Fruit fly (Drosophila melanogaster) whole organism, embryonic: Measurements from ENCODE around the gene CG10584.
A peak's percentile ranks its signal among the peaks of the same experiment; 100 is the strongest.

ENCODE experiments used
- CG12236 ChIP-seq: fragments of 200-800 bp; sonication (Bioruptor generic); optimal IDR thresholded peaks from 2 replicates; lab custom pipeline; 2016; ENCODE audit warnings: missing biosample characterization, missing genetic modification characterization
- CG13287 ChIP-seq: fragments of 200-800 bp; sonication (Bioruptor generic); IDR thresholded peaks from 2 replicates; pipeline ENCODE4 v1.3.6; 2022; ENCODE audit warnings: missing biosample characterization, missing genetic modification characterization; ENCODE audit not compliant: partially characterized antibody
- CG14441 ChIP-seq: fragments of 200-800 bp; sonication (Bioruptor generic); IDR thresholded peaks from 2 replicates; pipeline ENCODE4 v1.3.6; 2022; ENCODE audit warnings: missing biosample characterization, missing genetic modification characterization
- CG15073 ChIP-seq: fragments of 200-800 bp; sonication (Bioruptor generic); optimal IDR thresholded peaks from 2 replicates; lab custom pipeline; 2016; ENCODE audit warnings: missing biosample characterization, missing genetic modification characterization
- CG15269 ChIP-seq: fragments of 200-800 bp; sonication (Bioruptor generic); optimal IDR thresholded peaks from 2 replicates; lab custom pipeline; 2018; ENCODE audit warnings: missing biosample characterization, mild to moderate bottlenecking, missing genetic modification characterization, moderate library complexity
- CG15479 ChIP-seq: fragments of 200-800 bp; sonication (Bioruptor generic); optimal IDR thresholded peaks from 3 replicates; lab custom pipeline; 2019; ENCODE audit warnings: missing biosample characterization, mild to moderate bottlenecking, missing genetic modification characterization, moderate library complexity
- CG18619 ChIP-seq: fragments of 200-800 bp; sonication (Bioruptor generic); optimal IDR thresholded peaks from 3 replicates; lab custom pipeline; 2017; ENCODE audit warnings: missing biosample characterization, mild to moderate bottlenecking, missing genetic modification characterization
- CG2116 ChIP-seq: fragments of 200-800 bp; sonication (Bioruptor generic); optimal IDR thresholded peaks from 3 replicates; lab custom pipeline; 2018; ENCODE audit warnings: missing biosample characterization, mild to moderate bottlenecking, missing genetic modification characterization
- CG2889 ChIP-seq: fragments of 200-800 bp; sonication (Bioruptor generic); IDR thresholded peaks from 3 replicates; pipeline ENCODE4 v1.3.6; 2022; ENCODE audit warnings: missing biosample characterization, missing genetic modification characterization
- CG31224 ChIP-seq: fragments of 200-800 bp; sonication (Bioruptor generic); IDR thresholded peaks from 2 replicates; pipeline ENCODE4 v1.3.6; 2022; ENCODE audit warnings: missing biosample characterization, missing genetic modification characterization
- CG33213 ChIP-seq: fragments of 200-800 bp; sonication (Bioruptor generic); optimal IDR thresholded peaks from 3 replicates; lab custom pipeline; 2016; ENCODE audit warnings: missing biosample characterization, missing genetic modification characterization
- CG4617 ChIP-seq: fragments of 200-800 bp; sonication (Bioruptor generic); optimal IDR thresholded peaks from 3 replicates; lab custom pipeline; 2016; ENCODE audit warnings: missing biosample characterization, missing genetic modification characterization, borderline replicate concordance
- CG6791 ChIP-seq: fragments of 200-800 bp; sonication (Bioruptor generic); IDR thresholded peaks from 3 replicates; pipeline ENCODE4 v1.3.6; 2022; ENCODE audit warnings: missing biosample characterization, missing genetic modification characterization; ENCODE audit not compliant: partially characterized antibody
- CG8388 ChIP-seq: fragments of 200-800 bp; sonication (Bioruptor generic); optimal IDR thresholded peaks from 2 replicates; lab custom pipeline; 2019; ENCODE audit warnings: missing biosample characterization, mild to moderate bottlenecking, missing genetic modification characterization, moderate library complexity
- CG9437 ChIP-seq: fragments of 200-800 bp; sonication (Bioruptor generic); optimal IDR thresholded peaks from 2 replicates; lab custom pipeline; 2018; ENCODE audit warnings: missing biosample characterization, mild to moderate bottlenecking, missing genetic modification characterization
- D19B ChIP-seq: fragments of 200-800 bp; sonication (Bioruptor generic); optimal IDR thresholded peaks from 2 replicates; lab custom pipeline; 2017; ENCODE audit warnings: missing biosample characterization, mild to moderate bottlenecking, missing genetic modification characterization
- Ets97D ChIP-seq: fragments of 200-800 bp; sonication (Bioruptor generic); optimal IDR thresholded peaks from 3 replicates; lab custom pipeline; 2016; ENCODE audit warnings: missing biosample characterization, missing genetic modification characterization
- GATAe ChIP-seq: fragments of 200-800 bp; sonication (Bioruptor generic); conservative IDR thresholded peaks from 2 replicates; pipeline ENCODE4 v1.3.6; 2022; ENCODE audit warnings: missing biosample characterization, missing genetic modification characterization
- HLH3B ChIP-seq: fragments of 200-800 bp; sonication (Bioruptor generic); IDR thresholded peaks from 2 replicates; pipeline ENCODE4 v1.3.6; 2022; ENCODE audit warnings: missing biosample characterization, missing genetic modification characterization
- HLH4C ChIP-seq: fragments of 200-800 bp; sonication (Bioruptor generic); IDR thresholded peaks from 3 replicates; pipeline ENCODE4 v1.3.6; 2022; ENCODE audit warnings: missing biosample characterization, missing genetic modification characterization; ENCODE audit not compliant: partially characterized antibody
- Hr3 ChIP-seq: fragments of 200-800 bp; sonication (Bioruptor generic); optimal IDR thresholded peaks from 3 replicates; lab custom pipeline; 2016; ENCODE audit warnings: missing biosample characterization, missing genetic modification characterization
- Hr78 ChIP-seq, 2 experiments: fragments of 200-800 bp in 1 of 2; fragments of >200 bp in 1 of 2; sonication (Bioruptor generic) in 1 of 2; optimal IDR thresholded peaks; 2 replicates each; lab custom pipeline; 2017 to 2019; ENCODE audit warnings: missing biosample characterization in 2 of 2, missing genetic modification characterization in 2 of 2, mild to moderate bottlenecking in 1 of 2, moderate library complexity in 1 of 2
- Optix ChIP-seq: fragments of 200-800 bp; sonication (Bioruptor generic); IDR thresholded peaks from 3 replicates; pipeline ENCODE4 v1.3.6; 2022; ENCODE audit warnings: missing biosample characterization, missing genetic modification characterization
- Side ChIP-seq: fragments of 200-800 bp; sonication (Bioruptor generic); optimal IDR thresholded peaks from 2 replicates; lab custom pipeline; 2016; ENCODE audit warnings: missing biosample characterization, missing genetic modification characterization
- Sox102F ChIP-seq: fragments of 200-800 bp; sonication (Bioruptor generic); optimal IDR thresholded peaks from 2 replicates; lab custom pipeline; 2018; ENCODE audit warnings: missing biosample characterization, mild to moderate bottlenecking, missing genetic modification characterization, moderate library complexity
- Stat92E ChIP-seq, 3 experiments: fragments of >200 bp in 2 of 3; fragments of 200-800 bp in 1 of 3; sonication (Bioruptor generic) in 1 of 3; optimal IDR thresholded peaks; 2 replicates each; lab custom pipeline; 2017 to 2019; ENCODE audit warnings: missing biosample characterization in 3 of 3, missing genetic modification characterization in 3 of 3, mild to moderate bottlenecking in 1 of 3, moderate library complexity in 1 of 3
- Trl ChIP-seq, 3 experiments: fragments of >200 bp in 2 of 3; fragments of 200-800 bp in 1 of 3; sonication (Bioruptor generic) in 1 of 3; optimal IDR thresholded peaks; 2 replicates in 1 of 3; 3 replicates in 2 of 3; lab custom pipeline; 2016 to 2017; ENCODE audit warnings: missing biosample characterization in 1 of 3, missing genetic modification characterization in 1 of 3
- Xrp1 ChIP-seq: fragments of 200-800 bp; sonication (Bioruptor generic); IDR thresholded peaks from 2 replicates; pipeline ENCODE4 v1.3.6; 2022; ENCODE audit warnings: missing biosample characterization, missing genetic modification characterization
- ab ChIP-seq: fragments of 200-800 bp; sonication (Bioruptor generic); optimal IDR thresholded peaks from 2 replicates; lab custom pipeline; 2016; ENCODE audit warnings: missing biosample characterization, missing genetic modification characterization
- cas ChIP-seq: fragments of 200-800 bp; sonication (Bioruptor generic); IDR thresholded peaks from 2 replicates; pipeline ENCODE4 v1.3.6; 2022; ENCODE audit warnings: missing biosample characterization, missing genetic modification characterization
- cg ChIP-seq: fragments of 200-800 bp; sonication (Bioruptor generic); optimal IDR thresholded peaks from 3 replicates; lab custom pipeline; 2019; ENCODE audit warnings: missing biosample characterization, mild to moderate bottlenecking, missing genetic modification characterization, moderate library complexity
- gce ChIP-seq: fragments of 200-800 bp; sonication (Bioruptor generic); IDR thresholded peaks from 3 replicates; pipeline ENCODE4 v1.3.6; 2022; ENCODE audit warnings: missing biosample characterization, missing genetic modification characterization
- grau ChIP-seq: fragments of 200-800 bp; optimal IDR thresholded peaks from 3 replicates; lab custom pipeline; 2019; ENCODE audit warnings: missing biosample characterization, mild to moderate bottlenecking, missing genetic modification characterization, moderate library complexity
- ham ChIP-seq: fragments of 200-800 bp; sonication (Bioruptor generic); IDR thresholded peaks from 2 replicates; pipeline ENCODE4 v1.3.6; 2022; ENCODE audit warnings: missing biosample characterization, missing genetic modification characterization
- hb ChIP-seq: fragments of 200-800 bp; sonication (Bioruptor generic); IDR thresholded peaks from 3 replicates; pipeline ENCODE4 v1.3.6; 2022; ENCODE audit warnings: missing biosample characterization, missing genetic modification characterization; ENCODE audit not compliant: partially characterized antibody
- hth ChIP-seq: fragments of >200 bp; optimal IDR thresholded peaks from 2 replicates; lab custom pipeline; 2017; ENCODE audit warnings: inconsistent platforms
- jigr1 ChIP-seq: fragments of 200-800 bp; sonication (Bioruptor generic); IDR thresholded peaks from 3 replicates; pipeline ENCODE4 v1.3.6; 2022; ENCODE audit warnings: missing biosample characterization, missing genetic modification characterization
- kah ChIP-seq: fragments of 200-800 bp; sonication (Bioruptor generic); optimal IDR thresholded peaks from 2 replicates; lab custom pipeline; 2018; ENCODE audit warnings: missing biosample characterization, mild to moderate bottlenecking, missing genetic modification characterization
- luna ChIP-seq: fragments of 200-800 bp; sonication (Bioruptor generic); optimal IDR thresholded peaks from 2 replicates; lab custom pipeline; 2016; ENCODE audit warnings: missing biosample characterization, missing genetic modification characterization
- nerfin-1 ChIP-seq: fragments of 200-800 bp; sonication (Bioruptor generic); optimal IDR thresholded peaks from 3 replicates; lab custom pipeline; 2019; ENCODE audit warnings: missing biosample characterization, mild to moderate bottlenecking, missing genetic modification characterization, moderate library complexity
- org-1 ChIP-seq: fragments of 200-800 bp; sonication (Bioruptor generic); optimal IDR thresholded peaks from 2 replicates; lab custom pipeline; 2017; ENCODE audit warnings: missing biosample characterization, missing genetic modification characterization
- ranshi ChIP-seq: fragments of 200-800 bp; sonication (Bioruptor generic); IDR thresholded peaks from 2 replicates; pipeline ENCODE4 v1.3.6; 2022; ENCODE audit warnings: missing biosample characterization, missing genetic modification characterization
- schlank ChIP-seq: fragments of 200-800 bp; sonication (Bioruptor generic); optimal IDR thresholded peaks from 2 replicates; lab custom pipeline; 2018; ENCODE audit warnings: missing biosample characterization, mild to moderate bottlenecking, missing genetic modification characterization
- shn ChIP-seq: fragments of 200-800 bp; sonication (Bioruptor generic); optimal IDR thresholded peaks from 3 replicates; lab custom pipeline; 2016; ENCODE audit warnings: missing biosample characterization, missing genetic modification characterization
- stwl ChIP-seq: fragments of 200-800 bp; sonication (Bioruptor generic); optimal IDR thresholded peaks from 3 replicates; lab custom pipeline; 2018; ENCODE audit warnings: missing biosample characterization, mild to moderate bottlenecking, missing genetic modification characterization, moderate library complexity
- vvl ChIP-seq: fragments of 200-800 bp; sonication (Bioruptor generic); IDR thresholded peaks from 2 replicates; pipeline ENCODE4 v1.3.6; 2022; ENCODE audit warnings: missing biosample characterization, missing genetic modification characterization
- z ChIP-seq: fragments of 200-800 bp; sonication (Bioruptor generic); IDR thresholded peaks from 3 replicates; pipeline ENCODE4 v1.3.6; 2022; ENCODE audit warnings: missing biosample characterization, missing genetic modification characterization

CG10584 gene

dm6 chr3L:21057568-21057940 lies 26.4 kb upstream of the CG10584 start (continued):
- TF ChIP-seq Trl (optimal IDR thresholded peaks at IDR 0.05; lab: Kevin White, UChicago) (peak; percentile 43 to 44), Trl (GFP tag; optimal IDR thresholded peaks at IDR 0.05; lab: Kevin White, UChicago) (no peak), nerfin-1 (tag; lab: Kevin White, UChicago) (no peak), CG2116 (GFP tag; lab: Kevin White, UChicago) (no peak), ranshi (GFP tag; lab: Robert Waterston, UW) (no peak)

- TF ChIP-seq CG15479 (GFP tag; lab: Kevin White, UChicago): no peak
- TF ChIP-seq CG33213 (GFP tag; lab: Kevin White, UChicago): no peak
- TF ChIP-seq hb: no peak
- TF ChIP-seq CG2889 (GFP tag; lab: Robert Waterston, UW): no peak
- TF ChIP-seq Sox102F (GFP tag; lab: Kevin White, UChicago): peak; percentile 26
- TF ChIP-seq ham (GFP tag; lab: Robert Waterston, UW): no peak
- no peak for TF ChIP-seq cas (GFP tag; lab: Robert Waterston, UW)
- 0 out of 2 replicates have a peak, but pooled peaks have one; percentile 13 for TF ChIP-seq vvl (GFP tag; lab: Robert Waterston, UW)
- peak; percentile 7 for TF ChIP-seq CG15269 (tag; lab: Kevin White, UChicago)
- TF ChIP-seq kah (GFP tag; lab: Kevin White, UChicago): no peak
- TF ChIP-seq stwl (tag; lab: Kevin White, UChicago): no peak
- no peak for TF ChIP-seq Hr78 (GFP tag; optimal IDR thresholded peaks at IDR 0.05; lab: Kevin White, UChicago)
- peak; percentile 27; the same call in 1 of the 2 replicates for TF ChIP-seq CG14441
- no peak for TF ChIP-seq Side
- TF ChIP-seq Hr3 (GFP tag; lab: Kevin White, UChicago): peak; percentile 4
- TF ChIP-seq CG12236 (GFP tag; lab: Kevin White, UChicago): no peak
- no peak for TF ChIP-seq CG15073 (GFP tag; lab: Kevin White, UChicago)
- no peak for TF ChIP-seq CG31224 (GFP tag; lab: Robert Waterston, UW)
- peak; percentile 60 for TF ChIP-seq D19B (GFP tag; lab: Kevin White, UChicago)
- peak; percentile 17; the same call in 1 of the 2 replicates for TF ChIP-seq CG13287 (GFP tag; lab: Robert Waterston, UW)
- TF ChIP-seq shn (GFP tag; lab: Kevin White, UChicago): peak; percentile 24
- TF ChIP-seq CG18619 (GFP tag; lab: Kevin White, UChicago): peak; percentile 39
- peak; percentile 24; the same call in 1 of the 2 replicates for TF ChIP-seq HLH3B (GFP tag; lab: Robert Waterston, UW)
- peak; percentile 11 for TF ChIP-seq grau
- no peak for TF ChIP-seq CG4617 (GFP tag; lab: Kevin White, UChicago)
- peak; percentile 41 for TF ChIP-seq cg
- no peak for TF ChIP-seq schlank
- TF ChIP-seq CG9437: peak; percentile 30
- no peak for TF ChIP-seq hth (lab: Kevin White, UChicago)
- peak; percentile 25; the same call in 1 of the 2 replicates for TF ChIP-seq Xrp1 (GFP tag; lab: Robert Waterston, UW)
- no peak for TF ChIP-seq CG6791 (GFP tag; lab: Robert Waterston, UW)
- TF ChIP-seq org-1: no peak
- no peak for TF ChIP-seq ab
- TF ChIP-seq Ets97D: no peak
- peak; percentile 3 for TF ChIP-seq CG8388
- TF ChIP-seq gce (GFP tag; lab: Robert Waterston, UW): no peak
- no peak for TF ChIP-seq jigr1 (GFP tag; lab: Robert Waterston, UW)
- TF ChIP-seq z: 0 out of 3 replicates have a peak, but pooled peaks have one; percentile 24
- TF ChIP-seq HLH4C (GFP tag; lab: Robert Waterston, UW): no peak
- TF ChIP-seq Stat92E (GFP tag; optimal IDR thresholded peaks at IDR 0.05; lab: Kevin White, UChicago): no peak
- no peak for TF ChIP-seq luna (GFP tag; lab: Kevin White, UChicago)
- no peak for TF ChIP-seq GATAe (GFP tag; lab: Robert Waterston, UW)
- 0 out of 3 replicates have a peak, but pooled peaks have one; percentile 25 for TF ChIP-seq Optix
Measured at dm6 chr3L:21056792-21057567, 25.8 kb upstream of the CG10584 start.
